Fruit fly (Drosophila melanogaster): ENCODE measurements around the gene CG12990.

- TF ChIP-seq CG8119 (GFP tag; IDR thresholded peaks at IDR 0.05) = no peak
- TF ChIP-seq Blimp-1 (GFP tag; optimal IDR thresholded peaks at IDR 0.05) = no peak
- no peak for TF ChIP-seq Gug (GFP tag; IDR thresholded peaks at IDR 0.05)
- TF ChIP-seq dsx (GFP tag; optimal IDR thresholded peaks at IDR 0.05; ENCODE audit: poor library complexity, severe bottlenecking) = no peak
- TF ChIP-seq CG6276 (GFP tag; optimal IDR thresholded peaks at IDR 0.05) = no peak
- peak; percentile 8 for TF ChIP-seq CG3032 (tag; optimal IDR thresholded peaks at IDR 0.05)
- TF ChIP-seq lz (GFP tag; optimal IDR thresholded peaks at IDR 0.05) = peak; percentile 54
- TF ChIP-seq Lpt (GFP tag; optimal IDR thresholded peaks at IDR 0.05) = no peak
- TF ChIP-seq CG11902 (GFP tag; optimal IDR thresholded peaks at IDR 0.05) = no peak
- TF ChIP-seq CG16779 (tag; optimal IDR thresholded peaks at IDR 0.05) = no peak
- TF ChIP-seq Sox14 (GFP tag; optimal IDR thresholded peaks at IDR 0.05) = peak; percentile 20
- peak; percentile 46 for TF ChIP-seq CG31627 (GFP tag; optimal IDR thresholded peaks at IDR 0.05)
Measured at dm6 chrX:17696637-17697036, 24.9 kb upstream of the CG12990 start.

Measured in whole organism, prepupa.